Worm (Caenorhabditis elegans): ENCODE results near the gene F26D2.10.

The F26D2.10 gene

DNA sequence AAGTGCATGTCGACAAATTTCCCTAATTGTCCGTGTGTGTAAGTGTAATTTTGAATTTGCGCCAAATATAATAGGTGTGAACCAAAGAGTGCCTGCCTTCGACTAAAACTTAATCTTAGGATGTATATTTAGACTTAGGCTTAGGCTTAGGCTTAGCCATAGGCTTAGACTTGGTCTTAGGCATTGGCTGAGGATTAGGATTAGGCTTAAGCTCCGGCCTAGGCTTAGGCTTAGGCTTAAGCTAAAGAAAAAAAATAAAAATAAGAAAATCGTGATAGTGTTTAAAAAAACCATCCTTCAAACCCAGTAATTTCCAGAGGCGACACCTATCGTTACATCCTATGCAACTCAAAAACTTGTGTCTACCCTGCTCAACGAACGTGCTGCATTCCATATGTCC lies 16.8 kb upstream of the F26D2.10 start:
- no peak for TF ChIP-seq ces-1 (GFP tag; optimal IDR thresholded peaks at IDR 0.05)
- TF ChIP-seq elt-3 (tag; optimal IDR thresholded peaks at IDR 0.05) = no peak
- no peak for TF ChIP-seq ceh-43 (GFP tag; optimal IDR thresholded peaks at IDR 0.05)
- no peak for TF ChIP-seq lin-32 (GFP tag; optimal IDR thresholded peaks at IDR 0.05)
- no peak for TF ChIP-seq nhr-76 (tag; optimal IDR thresholded peaks at IDR 0.05)
- no peak for TF ChIP-seq M03D4.4 (tag; optimal IDR thresholded peaks at IDR 0.05)

ce11 chrV:16445676-16446075 lies 16.3 kb upstream of the F26D2.10 start, which contains the start of gene T08G3.6:
Gene T08G3.6, plus strand, starts transcription at chrV:16445976.
- TF ChIP-seq ceh-39 (tag; optimal IDR thresholded peaks at IDR 0.05) (no peak), nhr-76 (tag; optimal IDR thresholded peaks at IDR 0.05) (no peak), nhr-12 (tag; optimal IDR thresholded peaks at IDR 0.05) (no peak), sptf-1 (tag; optimal IDR thresholded peaks at IDR 0.05) (no peak), snpc-4 (tag; optimal IDR thresholded peaks at IDR 0.05) (no peak), ceh-43 (GFP tag; optimal IDR thresholded peaks at IDR 0.05) (no peak), hlh-1 (tag; optimal IDR thresholded peaks at IDR 0.05) (no peak), elt-3 (tag; optimal IDR thresholded peaks at IDR 0.05) (no peak), nhr-237 (tag; optimal IDR thresholded peaks at IDR 0.05) (no peak), zip-8 (tag; optimal IDR thresholded peaks at IDR 0.05) (no peak)

ce11 chrV:16443626-16444025 lies 14.2 kb upstream of the F26D2.10 start, which contains the start of gene srh-141:
Gene srh-141, plus strand, starts transcription at chrV:16443926.
- no peak for TF ChIP-seq hlh-1 (tag; optimal IDR thresholded peaks at IDR 0.05)
- TF ChIP-seq unc-62 (GFP tag; optimal IDR thresholded peaks at IDR 0.05) = no peak
- no peak for TF ChIP-seq tbx-8 (GFP tag; optimal IDR thresholded peaks at IDR 0.05)
- TF ChIP-seq flh-1 (GFP tag; optimal IDR thresholded peaks at IDR 0.05) = no peak
- TF ChIP-seq bed-3 (GFP tag; optimal IDR thresholded peaks at IDR 0.05) = no peak
- no peak for TF ChIP-seq drap-1 (GFP tag; optimal IDR thresholded peaks at IDR 0.05)
- TF ChIP-seq ceh-39 (tag; optimal IDR thresholded peaks at IDR 0.05) = no peak
- no peak for TF ChIP-seq unc-120 (tag; optimal IDR thresholded peaks at IDR 0.05; ENCODE audit: poor library complexity, severe bottlenecking)
- TF ChIP-seq mep-1 (tag; optimal IDR thresholded peaks at IDR 0.05) = no peak
- no peak for TF ChIP-seq pha-4 (tag; optimal IDR thresholded peaks at IDR 0.05)
- no peak for TF ChIP-seq elt-3 (tag; optimal IDR thresholded peaks at IDR 0.05)
- TF ChIP-seq ceh-83 (GFP tag; optimal IDR thresholded peaks at IDR 0.05) = no peak
- no peak for TF ChIP-seq snpc-4 (tag; optimal IDR thresholded peaks at IDR 0.05)
- TF ChIP-seq nhr-76 (tag; optimal IDR thresholded peaks at IDR 0.05) = no peak
- TF ChIP-seq mab-5 (tag; optimal IDR thresholded peaks at IDR 0.05) = no peak
- TF ChIP-seq mls-2 (tag; optimal IDR thresholded peaks at IDR 0.05) = no peak
- no peak for TF ChIP-seq nhr-28 (tag; optimal IDR thresholded peaks at IDR 0.05)

DNA sequence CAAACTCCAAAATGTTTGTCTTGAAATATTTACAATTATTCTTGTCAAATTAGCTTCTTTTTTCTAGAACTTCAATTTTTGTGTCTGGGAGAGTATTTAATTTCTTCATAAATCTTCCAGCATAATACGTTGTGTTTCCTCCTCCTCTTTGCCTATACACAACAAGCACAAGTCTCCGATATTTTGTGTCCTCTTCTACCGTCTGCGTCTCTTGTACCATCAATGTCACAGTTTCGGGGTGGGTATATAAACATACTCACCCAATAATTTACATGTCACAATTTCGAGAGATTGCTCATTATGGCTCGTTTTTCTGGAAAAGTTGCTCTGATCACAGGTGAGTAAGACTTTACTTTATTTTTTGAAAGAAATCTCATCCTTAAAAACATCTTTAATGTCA lies 8.1 kb upstream of the F26D2.10 start, which contains the start of gene F26D2.15:
TSS of gene F26D2.15 (plus strand) at position 301 of the 400 bp plus-strand sequence.
- no peak for TF ChIP-seq ham-2 (GFP tag; optimal IDR thresholded peaks at IDR 0.05)
- no peak for TF ChIP-seq snpc-4 (tag; optimal IDR thresholded peaks at IDR 0.05)
- TF ChIP-seq ces-1 (GFP tag; optimal IDR thresholded peaks at IDR 0.05) = no peak

ce11 chrV:16435510-16435909 lies 6.1 kb upstream of the F26D2.10 start, which contains the start of the genes F26D2.13 and F26D2.14:
Gene F26D2.13, minus strand, starts transcription at chrV:16435610.
Gene F26D2.14, plus strand, starts transcription at chrV:16435855.
- no peak for TF ChIP-seq unc-39 (tag; optimal IDR thresholded peaks at IDR 0.05)
- no peak for TF ChIP-seq ham-2 (GFP tag; optimal IDR thresholded peaks at IDR 0.05)
- TF ChIP-seq pha-4 (tag; optimal IDR thresholded peaks at IDR 0.05) = no peak
- TF ChIP-seq nhr-237 (tag; optimal IDR thresholded peaks at IDR 0.05) = no peak
- no peak for TF ChIP-seq mep-1 (tag; optimal IDR thresholded peaks at IDR 0.05)
- no peak for TF ChIP-seq nhr-76 (tag; optimal IDR thresholded peaks at IDR 0.05)
- no peak for TF ChIP-seq nhr-28 (tag; optimal IDR thresholded peaks at IDR 0.05)
- TF ChIP-seq bed-3 (GFP tag; optimal IDR thresholded peaks at IDR 0.05) = no peak
- no peak for TF ChIP-seq unc-120 (tag; optimal IDR thresholded peaks at IDR 0.05; ENCODE audit: poor library complexity, severe bottlenecking)
- no peak for TF ChIP-seq cnd-1 (tag; optimal IDR thresholded peaks at IDR 0.05)
- no peak for TF ChIP-seq M03D4.4 (tag; optimal IDR thresholded peaks at IDR 0.05)
- TF ChIP-seq elt-1 (tag; optimal IDR thresholded peaks at IDR 0.05; ENCODE audit: borderline replicate concordance, insufficient read depth) = no peak
- TF ChIP-seq elt-3 (tag; optimal IDR thresholded peaks at IDR 0.05) = no peak
- TF ChIP-seq flh-1 (GFP tag; optimal IDR thresholded peaks at IDR 0.05) = no peak
- TF ChIP-seq sem-2 (GFP tag; optimal IDR thresholded peaks at IDR 0.05) = no peak
- no peak for TF ChIP-seq unc-62 (GFP tag; optimal IDR thresholded peaks at IDR 0.05)
- no peak for TF ChIP-seq drap-1 (GFP tag; optimal IDR thresholded peaks at IDR 0.05)
